Fruit fly (Drosophila melanogaster) whole organism, embryonic: ENCODE data around the gene CG3434.
A peak's percentile ranks its signal among the peaks of the same experiment; 100 is the strongest.

ENCODE experiments used
- B-H2 ChIP-seq: fragments of 200-800 bp; sonication (Bioruptor generic); optimal IDR thresholded peaks from 2 replicates; lab custom pipeline; 2018; ENCODE audit warnings: missing biosample characterization, mild to moderate bottlenecking, missing genetic modification characterization
- CG11247 ChIP-seq: fragments of 200-800 bp; sonication (Bioruptor generic); IDR thresholded peaks from 2 replicates; pipeline ENCODE4 v1.3.6; 2022; ENCODE audit warnings: missing biosample characterization, missing genetic modification characterization
- CG11398 ChIP-seq: fragments of 200-800 bp; sonication (Bioruptor generic); optimal IDR thresholded peaks from 2 replicates; lab custom pipeline; 2016; ENCODE audit warnings: missing biosample characterization, missing genetic modification characterization
- CG12391 ChIP-seq: fragments of 200-800 bp; sonication (Bioruptor generic); optimal IDR thresholded peaks from 3 replicates; lab custom pipeline; 2018; ENCODE audit warnings: missing biosample characterization, mild to moderate bottlenecking, missing genetic modification characterization, moderate library complexity
- CG13287 ChIP-seq: fragments of 200-800 bp; sonication (Bioruptor generic); IDR thresholded peaks from 2 replicates; pipeline ENCODE4 v1.3.6; 2022; ENCODE audit warnings: missing biosample characterization, missing genetic modification characterization; ENCODE audit not compliant: partially characterized antibody
- CG13624 ChIP-seq: fragments of 200-800 bp; sonication (Bioruptor generic); optimal IDR thresholded peaks from 2 replicates; lab custom pipeline; 2016; ENCODE audit warnings: missing biosample characterization, missing genetic modification characterization
- CG16813 ChIP-seq: fragments of 200-800 bp; sonication (Bioruptor generic); IDR thresholded peaks from 3 replicates; pipeline ENCODE4 v1.3.6; 2022; ENCODE audit warnings: missing biosample characterization, missing genetic modification characterization; ENCODE audit not compliant: partially characterized antibody
- CG17829 ChIP-seq: fragments of 200-800 bp; optimal IDR thresholded peaks from 2 replicates; lab custom pipeline; 2019; ENCODE audit warnings: missing biosample characterization, mild to moderate bottlenecking, missing genetic modification characterization, moderate library complexity
- CG2712 ChIP-seq: fragments of 200-800 bp; optimal IDR thresholded peaks from 3 replicates; lab custom pipeline; 2019; ENCODE audit warnings: missing biosample characterization, mild to moderate bottlenecking, missing genetic modification characterization, moderate library complexity
- CG3065 ChIP-seq: fragments of 200-800 bp; sonication (Bioruptor generic); optimal IDR thresholded peaks from 2 replicates; lab custom pipeline; 2016; ENCODE audit warnings: missing biosample characterization, missing genetic modification characterization
- CG3281 ChIP-seq: fragments of 200-800 bp; sonication (Bioruptor generic); optimal IDR thresholded peaks from 3 replicates; lab custom pipeline; 2017; ENCODE audit warnings: missing biosample characterization, mild to moderate bottlenecking, missing genetic modification characterization
- CG6272 ChIP-seq: fragments of 200-800 bp; sonication (Bioruptor generic); IDR thresholded peaks from 2 replicates; pipeline ENCODE4 v1.3.6; 2022; ENCODE audit warnings: missing biosample characterization, missing genetic modification characterization
- CG6654 ChIP-seq: fragments of 200-800 bp; sonication (Bioruptor generic); optimal IDR thresholded peaks from 2 replicates; lab custom pipeline; 2017; ENCODE audit warnings: missing biosample characterization, mild to moderate bottlenecking, missing genetic modification characterization
- CG7357 ChIP-seq: fragments of 200-800 bp; sonication (Bioruptor generic); IDR thresholded peaks from 3 replicates; pipeline ENCODE4 v1.3.6; 2022; ENCODE audit warnings: missing biosample characterization, missing genetic modification characterization
- CG7928 ChIP-seq: fragments of 200-800 bp; sonication (Bioruptor generic); optimal IDR thresholded peaks from 2 replicates; lab custom pipeline; 2017; ENCODE audit warnings: missing biosample characterization, mild to moderate bottlenecking, missing genetic modification characterization
- CG8924 ChIP-seq: fragments of 200-800 bp; optimal IDR thresholded peaks from 3 replicates; lab custom pipeline; 2019; ENCODE audit warnings: missing biosample characterization, mild to moderate bottlenecking, missing genetic modification characterization, moderate library complexity
- CG9727 ChIP-seq: fragments of 200-800 bp; sonication (Bioruptor generic); optimal IDR thresholded peaks from 3 replicates; lab custom pipeline; 2017; ENCODE audit warnings: missing biosample characterization, mild to moderate bottlenecking, missing genetic modification characterization
- Chrac-16 ChIP-seq: fragments of 200-800 bp; sonication (Bioruptor generic); optimal IDR thresholded peaks from 3 replicates; lab custom pipeline; 2016; ENCODE audit warnings: missing biosample characterization, missing genetic modification characterization
- CkIIα-i1 ChIP-seq: fragments of 200-800 bp; sonication (Bioruptor generic); IDR thresholded peaks from 2 replicates; pipeline ENCODE4 v1.3.6; 2022; ENCODE audit warnings: missing biosample characterization, missing genetic modification characterization
- CrebB ChIP-seq: fragments of 200-800 bp; sonication (Bioruptor generic); optimal IDR thresholded peaks from 3 replicates; lab custom pipeline; 2018; ENCODE audit warnings: missing biosample characterization, mild to moderate bottlenecking, missing genetic modification characterization
- Doc3 ChIP-seq: fragments of 200-800 bp; sonication (Bioruptor generic); IDR thresholded peaks from 3 replicates; pipeline ENCODE4 v1.3.6; 2022; ENCODE audit warnings: missing biosample characterization, missing genetic modification characterization; ENCODE audit not compliant: partially characterized antibody
- E2f2 ChIP-seq: fragments of 200-800 bp; sonication (Bioruptor generic); IDR thresholded peaks from 2 replicates; pipeline ENCODE4 v1.3.6; 2022; ENCODE audit warnings: missing biosample characterization, missing genetic modification characterization
- Ets65A ChIP-seq: fragments of 200-800 bp; sonication (Bioruptor generic); peaks from one replicate; lab custom pipeline; 2016; ENCODE audit warnings: missing biosample characterization, missing genetic modification characterization
- Ets97D ChIP-seq: fragments of 200-800 bp; sonication (Bioruptor generic); optimal IDR thresholded peaks from 3 replicates; lab custom pipeline; 2016; ENCODE audit warnings: missing biosample characterization, missing genetic modification characterization
- Gsc ChIP-seq: fragments of 200-800 bp; sonication (Bioruptor generic); IDR thresholded peaks from 2 replicates; pipeline ENCODE4 v1.3.6; 2022; ENCODE audit warnings: missing biosample characterization, missing genetic modification characterization
- HLHmδ ChIP-seq: fragments of 200-800 bp; sonication (Bioruptor generic); optimal IDR thresholded peaks from 2 replicates; lab custom pipeline; 2018; ENCODE audit warnings: missing biosample characterization, mild to moderate bottlenecking, missing genetic modification characterization, moderate library complexity
- MESR4 ChIP-seq: fragments of 200-800 bp; sonication (Bioruptor generic); optimal IDR thresholded peaks from 2 replicates; lab custom pipeline; 2018; ENCODE audit warnings: missing biosample characterization, mild to moderate bottlenecking, missing genetic modification characterization, moderate library complexity
- Mrtf ChIP-seq: fragments of 200-800 bp; sonication (Bioruptor generic); IDR thresholded peaks from 3 replicates; pipeline ENCODE4 v1.3.6; 2022; ENCODE audit warnings: missing biosample characterization, missing genetic modification characterization
- Myb ChIP-seq: fragments of 200-800 bp; sonication (Bioruptor generic); optimal IDR thresholded peaks from 2 replicates; lab custom pipeline; 2016; ENCODE audit warnings: missing biosample characterization, missing genetic modification characterization
- NfI ChIP-seq: fragments of 200-800 bp; sonication (Bioruptor generic); optimal IDR thresholded peaks from 3 replicates; lab custom pipeline; 2018; ENCODE audit warnings: missing biosample characterization, mild to moderate bottlenecking, missing genetic modification characterization, moderate library complexity
- Rfx ChIP-seq: fragments of 200-800 bp; sonication (Bioruptor generic); IDR thresholded peaks from 2 replicates; pipeline ENCODE4 v1.3.6; 2022; ENCODE audit warnings: missing biosample characterization, missing genetic modification characterization
- Stat92E ChIP-seq, 3 experiments: fragments of >200 bp in 2 of 3; fragments of 200-800 bp in 1 of 3; sonication (Bioruptor generic) in 1 of 3; optimal IDR thresholded peaks; 2 replicates each; lab custom pipeline; 2017 to 2019; ENCODE audit warnings: missing biosample characterization in 3 of 3, missing genetic modification characterization in 3 of 3, mild to moderate bottlenecking in 1 of 3, moderate library complexity in 1 of 3
- ash1 ChIP-seq: fragments of 200-800 bp; sonication (Bioruptor generic); optimal IDR thresholded peaks from 2 replicates; lab custom pipeline; 2018; ENCODE audit warnings: missing biosample characterization, mild to moderate bottlenecking, missing genetic modification characterization
- az2 ChIP-seq: fragments of 200-800 bp; sonication (Bioruptor generic); optimal IDR thresholded peaks from 3 replicates; lab custom pipeline; 2016; ENCODE audit warnings: missing biosample characterization, missing genetic modification characterization
- bigmax ChIP-seq: fragments of 200-800 bp; sonication (Bioruptor generic); optimal IDR thresholded peaks from 2 replicates; lab custom pipeline; 2018; ENCODE audit warnings: missing biosample characterization, mild to moderate bottlenecking, missing genetic modification characterization
- dmrt99B ChIP-seq: fragments of 200-800 bp; sonication (Bioruptor generic); optimal IDR thresholded peaks from 2 replicates; lab custom pipeline; 2018; ENCODE audit warnings: missing biosample characterization, mild to moderate bottlenecking, missing genetic modification characterization, moderate library complexity
- emc ChIP-seq: fragments of 200-800 bp; sonication (Bioruptor generic); optimal IDR thresholded peaks from 2 replicates; lab custom pipeline; 2016; ENCODE audit warnings: missing biosample characterization, missing genetic modification characterization
- en ChIP-seq: fragments of 200-800 bp; sonication (Bioruptor generic); optimal IDR thresholded peaks from 2 replicates; lab custom pipeline; 2016; ENCODE audit warnings: missing biosample characterization, missing genetic modification characterization
- exex ChIP-seq: fragments of 200-800 bp; sonication (Bioruptor generic); optimal IDR thresholded peaks from 4 replicates; lab custom pipeline; 2018; ENCODE audit warnings: missing biosample characterization, mild to moderate bottlenecking, missing genetic modification characterization, moderate library complexity
- gfzf ChIP-seq: fragments of 200-800 bp; sonication (Bioruptor generic); optimal IDR thresholded peaks from 2 replicates; lab custom pipeline; 2016; ENCODE audit warnings: missing biosample characterization, mild to moderate bottlenecking, missing genetic modification characterization, moderate library complexity
- kni ChIP-seq: fragments of 200-800 bp; sonication (Bioruptor generic); optimal IDR thresholded peaks from 3 replicates; lab custom pipeline; 2017; ENCODE audit warnings: mild to moderate bottlenecking, missing biosample characterization, missing genetic modification reagents, missing genetic modification characterization
- maf-S ChIP-seq: fragments of 200-800 bp; sonication (Bioruptor generic); optimal IDR thresholded peaks from 2 replicates; lab custom pipeline; 2016; ENCODE audit warnings: missing biosample characterization, missing genetic modification characterization
- pum ChIP-seq: fragments of 200-800 bp; sonication (Bioruptor generic); optimal IDR thresholded peaks from 2 replicates; lab custom pipeline; 2016; ENCODE audit warnings: missing biosample characterization, missing genetic modification characterization
- ranshi ChIP-seq: fragments of 200-800 bp; sonication (Bioruptor generic); IDR thresholded peaks from 2 replicates; pipeline ENCODE4 v1.3.6; 2022; ENCODE audit warnings: missing biosample characterization, missing genetic modification characterization
- repo ChIP-seq: fragments of 200-800 bp; sonication (Bioruptor generic); optimal IDR thresholded peaks from 2 replicates; lab custom pipeline; 2016; ENCODE audit warnings: missing biosample characterization, missing genetic modification characterization
- scrt ChIP-seq: fragments of 200-800 bp; sonication (Bioruptor generic); optimal IDR thresholded peaks from 2 replicates; lab custom pipeline; 2018; ENCODE audit warnings: missing biosample characterization, mild to moderate bottlenecking, missing genetic modification characterization, moderate library complexity
- sens ChIP-seq: fragments of 200-800 bp; sonication (Bioruptor generic); peaks from one replicate; lab custom pipeline; 2016; ENCODE audit warnings: missing biosample characterization, missing genetic modification characterization
- tio ChIP-seq: fragments of 200-800 bp; sonication (Bioruptor generic); optimal IDR thresholded peaks from 2 replicates; lab custom pipeline; 2017; ENCODE audit warnings: missing biosample characterization, missing genetic modification characterization, inconsistent platforms
- trh ChIP-seq: fragments of 200-800 bp; sonication (Bioruptor generic); optimal IDR thresholded peaks from 2 replicates; lab custom pipeline; 2016; ENCODE audit warnings: missing biosample characterization, missing genetic modification characterization
- unc-4 ChIP-seq: fragments of 200-800 bp; sonication (Bioruptor generic); IDR thresholded peaks from 2 replicates; pipeline ENCODE4 v1.3.6; 2022; ENCODE audit warnings: missing biosample characterization, missing genetic modification characterization; ENCODE audit not compliant: partially characterized antibody
- wek ChIP-seq: fragments of 200-800 bp; sonication (Bioruptor generic); optimal IDR thresholded peaks from 3 replicates; lab custom pipeline; 2018; ENCODE audit warnings: missing biosample characterization, mild to moderate bottlenecking, missing genetic modification characterization, moderate library complexity

Gene CG3434

dm6 chr3L:9487586-9487985 is 27.0 kb upstream of the CG3434 start, which contains the start of gene pall (continued):
- no peak for TF ChIP-seq CG6654 (GFP tag; lab: Kevin White, UChicago)
- TF ChIP-seq CG3065 (GFP tag; lab: Kevin White, UChicago) = no peak
- TF ChIP-seq bigmax (GFP tag; lab: Kevin White, UChicago) = no peak
- peak; percentile 57; the same call in 1 of the 2 replicates for TF ChIP-seq E2f2 (GFP tag; lab: Robert Waterston, UW)
- TF ChIP-seq unc-4 = peak; percentile 43; the same call in 1 of the 2 replicates
- no peak for TF ChIP-seq tio (GFP tag; lab: Kevin White, UChicago)
- peak; percentile 17 for TF ChIP-seq Myb
- 0 out of 3 replicates have a peak, but pooled peaks have one; percentile 16 for TF ChIP-seq CG16813 (GFP tag; lab: Robert Waterston, UW)
- no peak for TF ChIP-seq CG7357 (GFP tag; lab: Robert Waterston, UW)
- peak; percentile 37 for TF ChIP-seq CG17829 (tag; lab: Kevin White, UChicago)
- peak; percentile 36 for TF ChIP-seq CG2712 (tag; lab: Kevin White, UChicago)
- TF ChIP-seq gfzf (GFP tag; lab: Kevin White, UChicago) = peak; percentile 92
- TF ChIP-seq pum (GFP tag; lab: Kevin White, UChicago) = no peak
- no peak for TF ChIP-seq scrt (GFP tag; lab: Kevin White, UChicago)
- no peak for TF ChIP-seq Chrac-16
- TF ChIP-seq CG8924 = peak; percentile 38
- TF ChIP-seq wek (GFP tag; lab: Kevin White, UChicago) = no peak
- peak; percentile 70 for TF ChIP-seq sens (GFP tag; lab: Kevin White, UChicago)
- TF ChIP-seq CG9727 (GFP tag; lab: Kevin White, UChicago) = no peak
- TF ChIP-seq CrebB (tag; lab: Kevin White, UChicago) = no peak
- peak; percentile 54; the same call in 1 of the 2 replicates for TF ChIP-seq CG13287 (GFP tag; lab: Robert Waterston, UW)
- no peak for TF ChIP-seq trh (GFP tag; lab: Kevin White, UChicago)
- peak; percentile 2 for TF ChIP-seq exex (tag; lab: Kevin White, UChicago)
- no peak for TF ChIP-seq CG13624
- TF ChIP-seq Doc3 = no peak
- no peak for TF ChIP-seq CG6272 (GFP tag; lab: Robert Waterston, UW)
- no peak for TF ChIP-seq ash1 (GFP tag; lab: Kevin White, UChicago)
- TF ChIP-seq HLHmδ (GFP tag; lab: Kevin White, UChicago) = no peak
- TF ChIP-seq MESR4 (GFP tag; lab: Kevin White, UChicago) = peak; percentile 85
- peak; percentile 20 for TF ChIP-seq CG12391 (tag; lab: Kevin White, UChicago)
- no peak for TF ChIP-seq CG11398 (GFP tag; lab: Kevin White, UChicago)
- TF ChIP-seq Ets97D (GFP tag; lab: Kevin White, UChicago) = peak; percentile 38
- no peak for TF ChIP-seq en
- peak in 1 of 3 experiments; percentile 56 for TF ChIP-seq Stat92E (GFP tag; optimal IDR thresholded peaks at IDR 0.05; lab: Kevin White, UChicago)
- TF ChIP-seq Mrtf = no peak

DNA sequence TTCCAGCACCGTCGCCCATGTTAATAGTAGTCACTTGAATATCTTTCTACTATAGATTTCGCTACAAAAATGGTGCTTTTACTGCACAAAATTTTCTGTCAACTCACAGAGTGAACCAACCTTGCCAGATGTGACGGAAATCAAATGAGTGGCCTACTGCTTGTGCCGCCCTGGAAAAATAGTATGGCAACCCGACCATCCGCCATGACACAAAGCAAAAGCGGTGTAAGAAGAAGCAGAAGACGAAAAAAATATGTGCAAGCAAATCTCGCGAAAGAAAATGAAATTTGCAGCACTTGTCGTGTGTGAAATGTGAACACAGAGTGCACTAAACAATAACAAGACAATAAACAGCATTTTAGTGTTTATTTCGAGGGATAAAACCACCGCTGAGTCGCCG is 16.2 kb upstream of the CG3434 start, which contains the start of the genes Uch-L5 and Jarid2:
Gene Uch-L5, minus strand, starts transcription at position 137 of the 400 bp plus-strand sequence.
Gene Jarid2, plus strand, starts transcription at position 210 of the 400 bp plus-strand sequence.
- TF ChIP-seq NfI (GFP tag; lab: Kevin White, UChicago) (peak; percentile 60), az2 (peak; percentile 28), CkIIα-i1 (GFP tag; lab: Robert Waterston, UW) (no peak), trh (GFP tag; lab: Kevin White, UChicago) (no peak), Ets65A (peak; percentile 95), CG11247 (GFP tag; lab: Robert Waterston, UW) (0 out of 2 replicates have a peak, but pooled peaks have one; percentile 6), Rfx (GFP tag; lab: Robert Waterston, UW) (peak; percentile 78), dmrt99B (tag; lab: Kevin White, UChicago) (no peak), Gsc (GFP tag; lab: Robert Waterston, UW) (no peak), emc (GFP tag; lab: Kevin White, UChicago) (peak; percentile 34), CG3281 (GFP tag; lab: Kevin White, UChicago) (peak; percentile 68), Stat92E (GFP tag; optimal IDR thresholded peaks at IDR 0.05; lab: Kevin White, UChicago) (peak in 1 of 3 experiments; percentile 42), repo (GFP tag; lab: Kevin White, UChicago) (peak; percentile 61), maf-S (GFP tag; lab: Kevin White, UChicago) (peak; percentile 68), kni (GFP tag; lab: Kevin White, UChicago) (peak; percentile 14), CG8924 (peak; percentile 58), CG7928 (GFP tag; lab: Kevin White, UChicago) (peak; percentile 98), B-H2 (GFP tag; lab: Kevin White, UChicago) (peak; percentile 38), ranshi (GFP tag; lab: Robert Waterston, UW) (peak; percentile 37; the same call in 1 of the 2 replicates)
